Fruit fly (Drosophila melanogaster): ENCODE data around the gene CG8939.

Gene CG8939

dm6 chrX:15983501-15983900 lies 13.3 kb upstream of the CG8939 start, which contains the start of gene Slc25A46a (continued):
- TF ChIP-seq CG8290 (GFP tag; optimal IDR thresholded peaks at IDR 0.05) (peak; percentile 12), CG8290 (tag; optimal IDR thresholded peaks at IDR 0.05) (no peak), CG13624 (GFP tag; optimal IDR thresholded peaks at IDR 0.05) (no peak), CG1233 (GFP tag; optimal IDR thresholded peaks at IDR 0.05) (no peak), trem (tag; optimal IDR thresholded peaks at IDR 0.05) (no peak), CG10654 (GFP tag; optimal IDR thresholded peaks at IDR 0.05) (no peak), HmgD (GFP tag; optimal IDR thresholded peaks at IDR 0.05) (no peak), HLH54F (GFP tag; optimal IDR thresholded peaks at IDR 0.05) (no peak), Oli (tag; optimal IDR thresholded peaks at IDR 0.05) (no peak)

dm6 chrX:15986654-15987053 lies 10.2 kb upstream of the CG8939 start, which contains the start of gene ND-20:
ND-20 (minus strand) TSS chrX:15986808.
- TF ChIP-seq gcm (GFP tag; optimal IDR thresholded peaks at IDR 0.05) = peak; percentile 13
- TF ChIP-seq CG17361 (GFP tag; IDR thresholded peaks at IDR 0.05) = 0 out of 3 replicates have a peak, but pooled peaks have one; percentile 27
- peak; percentile 52 for TF ChIP-seq ewg (GFP tag; optimal IDR thresholded peaks at IDR 0.05)
- peak; percentile 42 for TF ChIP-seq Sry-δ (GFP tag; optimal IDR thresholded peaks at IDR 0.05)
- no peak for TF ChIP-seq corto (GFP tag; optimal IDR thresholded peaks at IDR 0.05)
- peak; percentile 11 for TF ChIP-seq CG2116 (GFP tag; optimal IDR thresholded peaks at IDR 0.05)
- TF ChIP-seq CTCF (GFP tag; optimal IDR thresholded peaks at IDR 0.05) = no peak
- no peak for TF ChIP-seq CG6654 (GFP tag; optimal IDR thresholded peaks at IDR 0.05)
- peak; percentile 46 for TF ChIP-seq Mad (GFP tag; optimal IDR thresholded peaks at IDR 0.05)
- peak; percentile 22 for TF ChIP-seq CG10979 (tag; optimal IDR thresholded peaks at IDR 0.05)
- no peak for TF ChIP-seq so (GFP tag; IDR thresholded peaks at IDR 0.05)
- peak; percentile 1 for TF ChIP-seq Hsf (GFP tag; optimal IDR thresholded peaks at IDR 0.05)
- TF ChIP-seq fd3F (GFP tag; optimal IDR thresholded peaks at IDR 0.05) = no peak
- TF ChIP-seq Hand (GFP tag; optimal IDR thresholded peaks at IDR 0.05) = no peak
- TF ChIP-seq Antp (GFP tag; optimal IDR thresholded peaks at IDR 0.05) = no peak
- peak in 1 of 2 experiments; percentile 13 for TF ChIP-seq crp (GFP tag; optimal IDR thresholded peaks at IDR 0.05)
- peak; percentile 27 for TF ChIP-seq mam (GFP tag; optimal IDR thresholded peaks at IDR 0.05)
- no peak for TF ChIP-seq CG1647 (GFP tag; optimal IDR thresholded peaks at IDR 0.05)
- TF ChIP-seq Hr78 (GFP tag; optimal IDR thresholded peaks at IDR 0.05) = peak in 1 of 2 experiments; percentile 50
- TF ChIP-seq ara (GFP tag; IDR thresholded peaks at IDR 0.05) = no peak
- TF ChIP-seq Usf (GFP tag; optimal IDR thresholded peaks at IDR 0.05) = no peak
- TF ChIP-seq CG3847 (GFP tag; IDR thresholded peaks at IDR 0.05) = 0 out of 2 replicates have a peak, but pooled peaks have one; percentile 22
- peak; percentile 4 for TF ChIP-seq Deaf1 (tag; optimal IDR thresholded peaks at IDR 0.05)
- peak; percentile 87 for TF ChIP-seq ERR (GFP tag; optimal IDR thresholded peaks at IDR 0.05)
- TF ChIP-seq Opbp (GFP tag; IDR thresholded peaks at IDR 0.05; ENCODE audit: partially characterized antibody) = peak; percentile 13; the same call in 1 of the 3 replicates
- TF ChIP-seq CG13424 (tag; optimal IDR thresholded peaks at IDR 0.05) = peak; percentile 4
- TF ChIP-seq gsb-n (tag; optimal IDR thresholded peaks at IDR 0.05) = no peak
- TF ChIP-seq CG10267 (tag; optimal IDR thresholded peaks at IDR 0.05) = peak; percentile 26
- TF ChIP-seq CG17802 (tag; optimal IDR thresholded peaks at IDR 0.05) = peak; percentile 94
- no peak for TF ChIP-seq nerfin-1 (tag; optimal IDR thresholded peaks at IDR 0.05)
- TF ChIP-seq phol (tag; optimal IDR thresholded peaks at IDR 0.05) = peak; percentile 50
- TF ChIP-seq pnt (GFP tag; optimal IDR thresholded peaks at IDR 0.05) = peak; percentile 14
- TF ChIP-seq CG17359 (tag; optimal IDR thresholded peaks at IDR 0.05) = peak; percentile 2
- 0 out of 2 replicates have a peak, but pooled peaks have one; percentile 17 for TF ChIP-seq Scr (GFP tag; IDR thresholded peaks at IDR 0.05; ENCODE audit: partially characterized antibody)
- peak; percentile 65 for TF ChIP-seq CG14710 (tag; optimal IDR thresholded peaks at IDR 0.05)
- peak; percentile 56 for TF ChIP-seq CG8290 (GFP tag; optimal IDR thresholded peaks at IDR 0.05)
- no peak for TF ChIP-seq CG8290 (tag; optimal IDR thresholded peaks at IDR 0.05)
- peak; percentile 47 for TF ChIP-seq lilli (GFP tag; optimal IDR thresholded peaks at IDR 0.05)
- peak; percentile 90 for TF ChIP-seq ftz-f1 (GFP tag; optimal IDR thresholded peaks at IDR 0.05)
- peak; percentile 66 for TF ChIP-seq Neu2 (GFP tag; optimal IDR thresholded peaks at IDR 0.05; ENCODE audit: borderline replicate concordance)
- TF ChIP-seq CG2712 (tag; optimal IDR thresholded peaks at IDR 0.05) = peak; percentile 43
- peak; percentile 22 for TF ChIP-seq CG7839 (tag; optimal IDR thresholded peaks at IDR 0.05)
